Worm (Caenorhabditis elegans) whole organism, young adult: Measurements from ENCODE around the gene ugt-59.

ENCODE experiments used
- ZK185.1 ChIP-seq: sonication (generic microtip); optimal IDR thresholded peaks from 2 replicates; lab custom pipeline; 2016; ENCODE audit warnings: mild to moderate bottlenecking, missing genetic modification characterization, missing compliant biosample characterization; ENCODE audit not compliant: poor library complexity, severe bottlenecking
- ets-4 ChIP-seq: fragments of 200-800 bp; sonication (Bioruptor generic); optimal IDR thresholded peaks from 2 replicates; lab custom pipeline; 2018; ENCODE audit warnings: mild to moderate bottlenecking, missing genetic modification characterization, missing compliant biosample characterization
- lin-35 ChIP-seq, 3 experiments: fragments of 150-350 bp in 2 of 3; sonication (generic microtip) in 1 of 3; optimal IDR thresholded peaks; 2 replicates each; lab custom pipeline; 2014 to 2018; ENCODE audit warnings: missing biosample characterization in 3 of 3, missing genetic modification characterization in 3 of 3, missing genetic modification reagents in 3 of 3
- nhr-90 ChIP-seq: sonication (generic microtip); optimal IDR thresholded peaks from 2 replicates; lab custom pipeline; 2016; ENCODE audit warnings: missing genotype, mild to moderate bottlenecking, missing genetic modification characterization, missing compliant biosample characterization
- pha-4 ChIP-seq: fragments of 150-350 bp; sonication (generic microtip); optimal IDR thresholded peaks from 2 replicates; lab custom pipeline; 2014; ENCODE audit warnings: missing biosample characterization, missing genetic modification reagents, missing genetic modification characterization
- snpc-3.4 ChIP-seq: sonication (generic microtip); optimal IDR thresholded peaks from 2 replicates; lab custom pipeline; 2017; ENCODE audit warnings: missing genetic modification characterization, mild to moderate bottlenecking, missing compliant biosample characterization, antibody characterized with exemption, moderate library complexity, missing genotype, missing genetic modification reagents
- tbp1 ChIP-seq: fragments of 200-800 bp; sonication (Bioruptor generic); optimal IDR thresholded peaks from 2 replicates; lab custom pipeline; 2018; ENCODE audit warnings: mild to moderate bottlenecking, missing genetic modification characterization, missing compliant biosample characterization

- TF ChIP-seq lin-35 (GFP tag; optimal IDR thresholded peaks at IDR 0.05; lab: Kevin White, UChicago), result no peak
- no peak for TF ChIP-seq nhr-90 (tag; lab: Kevin White, UChicago)
- no peak for TF ChIP-seq pha-4 (tag; lab: Kevin White, UChicago)
- no peak for TF ChIP-seq tbp1 (GFP tag; lab: Kevin White, UChicago)
- TF ChIP-seq ets-4 (GFP tag; lab: Kevin White, UChicago), result no peak
- no peak for TF ChIP-seq ZK185.1 (tag; lab: Kevin White, UChicago)
- TF ChIP-seq snpc-3.4 (tag; lab: Kevin White, UChicago), result no peak
These were observed 46.9 kb upstream of the ugt-59 start, which contains the start of gene acs-18 for ce11 chrIV:10313565-10313964.
